Fruit fly (Drosophila melanogaster) whole organism, wandering third instar larva: ENCODE data around the gene mib1.

ENCODE experiments used
- Abd-B ChIP-seq: fragments of >200 bp; optimal IDR thresholded peaks from 2 replicates; lab custom pipeline; 2017; ENCODE audit warnings: missing biosample characterization, missing genetic modification characterization
- Mio ChIP-seq: sonication (Bioruptor generic); optimal IDR thresholded peaks from 2 replicates; lab custom pipeline; 2016; ENCODE audit warnings: missing biosample characterization, missing genetic modification characterization
- Sp1 ChIP-seq: fragments of 200-800 bp; sonication (Bioruptor generic); optimal IDR thresholded peaks from 3 replicates; lab custom pipeline; 2019; ENCODE audit warnings: missing biosample characterization, mild to moderate bottlenecking, missing genetic modification characterization, moderate library complexity
- psq ChIP-seq: fragments of 200-800 bp; sonication (Bioruptor generic); optimal IDR thresholded peaks from 3 replicates; lab custom pipeline; 2017; ENCODE audit warnings: missing biosample characterization, mild to moderate bottlenecking, missing genetic modification characterization, moderate library complexity

- TF ChIP-seq Mio (GFP tag; lab: Kevin White, UChicago), result no peak
- peak; percentile 37 for TF ChIP-seq psq (GFP tag; lab: Kevin White, UChicago)
- no peak for TF ChIP-seq Abd-B (GFP tag; lab: Kevin White, UChicago)
- no peak for TF ChIP-seq Sp1 (GFP tag; lab: Kevin White, UChicago)
Observed at dm6 chr3L:15999358-16000005, 12.1 kb downstream of the mib1 start.
